Worm (Caenorhabditis elegans) whole organism, late embryonic: ENCODE measurements around the gene F09E5.11.

ENCODE experiments used
- C08G9.2 ChIP-seq: sonication (generic microtip); optimal IDR thresholded peaks from 2 replicates; lab custom pipeline; 2016; ENCODE audit warnings: mild to moderate bottlenecking, missing genetic modification characterization, moderate library complexity, missing compliant biosample characterization
- F13H6.1 ChIP-seq: sonication (generic microtip); optimal IDR thresholded peaks from 2 replicates; lab custom pipeline; 2016; ENCODE audit warnings: missing genetic modification characterization, missing compliant biosample characterization
- K02D7.2 ChIP-seq: sonication (generic microtip); optimal IDR thresholded peaks from 2 replicates; lab custom pipeline; 2017; ENCODE audit warnings: mild to moderate bottlenecking, missing genetic modification characterization, missing compliant biosample characterization
- K09A11.1 ChIP-seq: sonication (generic microtip); optimal IDR thresholded peaks from 2 replicates; lab custom pipeline; 2017; ENCODE audit warnings: antibody characterized with exemption, mild to moderate bottlenecking, missing genetic modification characterization, missing compliant biosample characterization; ENCODE audit not compliant: insufficient read depth
- T23F11.4 ChIP-seq: fragments of 200-800 bp; sonication (Bioruptor generic); optimal IDR thresholded peaks from 2 replicates; lab custom pipeline; 2018; ENCODE audit warnings: mild to moderate bottlenecking, missing genetic modification characterization, missing compliant biosample characterization
- ahr-1 ChIP-seq: sonication (generic microtip); optimal IDR thresholded peaks from 2 replicates; lab custom pipeline; 2016; ENCODE audit warnings: missing genetic modification characterization, missing compliant biosample characterization
- ceh-14 ChIP-seq: sonication (generic microtip); optimal IDR thresholded peaks from 2 replicates; lab custom pipeline; 2016; ENCODE audit warnings: missing genotype, missing genetic modification characterization, missing compliant biosample characterization
- ceh-18 ChIP-seq: sonication (generic microtip); optimal IDR thresholded peaks from 2 replicates; lab custom pipeline; 2016; ENCODE audit warnings: missing genetic modification characterization, missing compliant biosample characterization
- ceh-2 ChIP-seq: sonication (generic microtip); optimal IDR thresholded peaks from 2 replicates; lab custom pipeline; 2016; ENCODE audit warnings: missing genotype, missing genetic modification characterization, missing compliant biosample characterization
- ceh-22 ChIP-seq: sonication (generic microtip); optimal IDR thresholded peaks from 2 replicates; lab custom pipeline; 2017; ENCODE audit warnings: missing biosample characterization, missing genetic modification characterization
- ceh-24 ChIP-seq: sonication (generic microtip); optimal IDR thresholded peaks from 2 replicates; lab custom pipeline; 2016; ENCODE audit warnings: mild to moderate bottlenecking, missing genetic modification characterization, missing compliant biosample characterization
- ceh-31 ChIP-seq: sonication (generic microtip); optimal IDR thresholded peaks from 2 replicates; lab custom pipeline; 2016; ENCODE audit warnings: missing genetic modification characterization, missing compliant biosample characterization
- ceh-34 ChIP-seq: sonication (generic microtip); optimal IDR thresholded peaks from 2 replicates; lab custom pipeline; 2016; ENCODE audit warnings: mild to moderate bottlenecking, missing genetic modification characterization, missing compliant biosample characterization
- ceh-48 ChIP-seq: sonication (generic microtip); optimal IDR thresholded peaks from 2 replicates; lab custom pipeline; 2016; ENCODE audit warnings: missing genetic modification characterization, inconsistent platforms, missing compliant biosample characterization
- ceh-6 ChIP-seq: fragments of 200-800 bp; sonication (Bioruptor generic); optimal IDR thresholded peaks from 2 replicates; lab custom pipeline; 2018; ENCODE audit warnings: mild to moderate bottlenecking, missing genetic modification characterization, missing compliant biosample characterization
- ceh-9 ChIP-seq: sonication (generic microtip); optimal IDR thresholded peaks from 2 replicates; lab custom pipeline; 2016; ENCODE audit warnings: mild to moderate bottlenecking, missing genetic modification characterization, inconsistent platforms, missing compliant biosample characterization
- dmd-4 ChIP-seq: sonication (generic microtip); optimal IDR thresholded peaks from 2 replicates; lab custom pipeline; 2016; ENCODE audit warnings: borderline replicate concordance, missing genetic modification characterization, missing compliant biosample characterization
- dve-1 ChIP-seq: sonication (generic microtip); optimal IDR thresholded peaks from 2 replicates; lab custom pipeline; 2017; ENCODE audit warnings: antibody characterized with exemption, mild to moderate bottlenecking, missing genetic modification characterization, missing compliant biosample characterization
- elt-4 ChIP-seq: sonication (generic microtip); optimal IDR thresholded peaks from 2 replicates; lab custom pipeline; 2016; ENCODE audit warnings: missing genetic modification characterization, missing compliant biosample characterization
- fax-1 ChIP-seq: sonication (generic microtip); optimal IDR thresholded peaks from 2 replicates; lab custom pipeline; 2016; ENCODE audit warnings: missing genotype, missing genetic modification characterization, missing compliant biosample characterization
- fkh-6 ChIP-seq: sonication (generic microtip); optimal IDR thresholded peaks from 2 replicates; lab custom pipeline; 2016; ENCODE audit warnings: missing genetic modification characterization, missing compliant biosample characterization
- hlh-13 ChIP-seq: fragments of 200-800 bp; sonication (Bioruptor generic); optimal IDR thresholded peaks from 2 replicates; lab custom pipeline; 2018; ENCODE audit warnings: mild to moderate bottlenecking, missing genetic modification characterization, missing compliant biosample characterization
- hlh-15 ChIP-seq: sonication (generic microtip); optimal IDR thresholded peaks from 2 replicates; lab custom pipeline; 2016; ENCODE audit warnings: missing genetic modification characterization, missing compliant biosample characterization
- hlh-30 ChIP-seq: sonication (generic microtip); optimal IDR thresholded peaks from 2 replicates; lab custom pipeline; 2017; ENCODE audit warnings: antibody characterized with exemption, missing genetic modification characterization, missing compliant biosample characterization; ENCODE audit not compliant: insufficient read depth
- hlh-6 ChIP-seq: sonication (generic microtip); optimal IDR thresholded peaks from 2 replicates; lab custom pipeline; 2016; ENCODE audit warnings: missing genotype, missing genetic modification characterization, missing compliant biosample characterization
- lin-11 ChIP-seq: fragments of 200-800 bp; sonication (Bioruptor generic); optimal IDR thresholded peaks from 2 replicates; lab custom pipeline; 2018; ENCODE audit warnings: mild to moderate bottlenecking, missing genetic modification characterization, missing compliant biosample characterization
- mec-3 ChIP-seq: sonication (generic microtip); optimal IDR thresholded peaks from 2 replicates; lab custom pipeline; 2016; ENCODE audit warnings: borderline replicate concordance, missing genetic modification characterization, missing compliant biosample characterization
- nfya-1 ChIP-seq: sonication (generic microtip); optimal IDR thresholded peaks from 2 replicates; lab custom pipeline; 2017; ENCODE audit warnings: missing genetic modification characterization, mild to moderate bottlenecking, missing compliant biosample characterization, antibody characterized with exemption, moderate library complexity
- nhr-11 ChIP-seq: fragments of 150-350 bp; optimal IDR thresholded peaks from 2 replicates; lab custom pipeline; 2014; ENCODE audit warnings: missing biosample characterization, missing genetic modification characterization
- nhr-232 ChIP-seq: sonication (generic microtip); optimal IDR thresholded peaks from 2 replicates; lab custom pipeline; 2016; ENCODE audit warnings: missing genetic modification characterization, missing compliant biosample characterization
- npax-4 ChIP-seq: sonication (generic microtip); optimal IDR thresholded peaks from 2 replicates; lab custom pipeline; 2016; ENCODE audit warnings: missing genetic modification characterization, missing compliant biosample characterization
- odd-2 ChIP-seq: sonication (generic microtip); optimal IDR thresholded peaks from 2 replicates; lab custom pipeline; 2017; ENCODE audit warnings: antibody characterized with exemption, mild to moderate bottlenecking, missing genetic modification characterization, missing compliant biosample characterization
- pag-3 ChIP-seq: sonication (generic microtip); optimal IDR thresholded peaks from 2 replicates; lab custom pipeline; 2016; ENCODE audit warnings: missing compliant biosample characterization, missing genetic modification characterization, borderline replicate concordance
- pat-9 ChIP-seq: fragments of 200-800 bp; sonication (Bioruptor generic); optimal IDR thresholded peaks from 2 replicates; lab custom pipeline; 2018; ENCODE audit warnings: mild to moderate bottlenecking, missing genetic modification characterization, moderate library complexity, missing compliant biosample characterization
- pax-1 ChIP-seq: fragments of 150-350 bp; optimal IDR thresholded peaks from 2 replicates; lab custom pipeline; 2014; ENCODE audit warnings: missing biosample characterization, missing genetic modification characterization
- pha-2 ChIP-seq: sonication (generic microtip); optimal IDR thresholded peaks from 2 replicates; lab custom pipeline; 2017; ENCODE audit warnings: mild to moderate bottlenecking, missing genetic modification characterization, missing compliant biosample characterization
- pha-4 ChIP-seq: fragments of 150-350 bp; optimal IDR thresholded peaks from 2 replicates; lab custom pipeline; 2018; ENCODE audit warnings: missing biosample characterization, missing genetic modification reagents, missing genetic modification characterization
- pqm-1 ChIP-seq: sonication (generic microtip); optimal IDR thresholded peaks from 2 replicates; lab custom pipeline; 2016; ENCODE audit warnings: missing genetic modification characterization, missing compliant biosample characterization
- pros-1 ChIP-seq: fragments of 150-350 bp; optimal IDR thresholded peaks from 2 replicates; lab custom pipeline; 2014; ENCODE audit warnings: missing biosample characterization, missing genetic modification reagents, missing genetic modification characterization
- ref-2 ChIP-seq: sonication (generic microtip); optimal IDR thresholded peaks from 2 replicates; lab custom pipeline; 2016; ENCODE audit warnings: missing genetic modification characterization, missing compliant biosample characterization
- rnt-1 ChIP-seq: sonication (generic microtip); optimal IDR thresholded peaks from 2 replicates; lab custom pipeline; 2016; ENCODE audit warnings: missing genetic modification characterization, missing compliant biosample characterization
- sox-2 ChIP-seq: fragments of 200-800 bp; sonication (Bioruptor generic); IDR thresholded peaks from 2 replicates; pipeline ENCODE4 v1.3.6; 2022; ENCODE audit warnings: missing genetic modification reagents, missing genetic modification characterization, missing compliant biosample characterization
- sox-4 ChIP-seq: sonication (generic microtip); optimal IDR thresholded peaks from 2 replicates; lab custom pipeline; 2017; ENCODE audit warnings: mild to moderate bottlenecking, missing genetic modification characterization, inconsistent platforms, missing compliant biosample characterization
- syd-9 ChIP-seq: sonication (generic microtip); optimal IDR thresholded peaks from 2 replicates; lab custom pipeline; 2016; ENCODE audit warnings: mild to moderate bottlenecking, missing genetic modification characterization, moderate library complexity, missing compliant biosample characterization
- tbx-2 ChIP-seq: sonication (generic microtip); optimal IDR thresholded peaks from 2 replicates; lab custom pipeline; 2016; ENCODE audit warnings: missing genetic modification characterization, missing compliant biosample characterization
- tbx-7 ChIP-seq: sonication (generic microtip); optimal IDR thresholded peaks from 2 replicates; lab custom pipeline; 2016; ENCODE audit warnings: missing genotype, missing genetic modification characterization, missing compliant biosample characterization
- ttx-3 ChIP-seq: sonication (generic microtip); optimal IDR thresholded peaks from 2 replicates; lab custom pipeline; 2016; ENCODE audit warnings: missing genetic modification reagents, missing genetic modification characterization, missing compliant biosample characterization
- unc-3 ChIP-seq, 2 experiments: fragments of 200-800 bp in 1 of 2; sonication (Bioruptor generic) in 1 of 2; sonication (generic microtip) in 1 of 2; conservative IDR thresholded peaks in 1 of 2; optimal IDR thresholded peaks in 1 of 2; 2 replicates each; pipeline versions ENCODE4 v1.3.6 to Lab custom; 2016 to 2022; ENCODE audit warnings: missing compliant biosample characterization in 2 of 2, missing genetic modification characterization in 2 of 2, missing genetic modification reagents in 1 of 2
- unc-42 ChIP-seq: sonication (generic microtip); optimal IDR thresholded peaks from 2 replicates; lab custom pipeline; 2016; ENCODE audit warnings: missing genotype, missing genetic modification characterization, missing compliant biosample characterization
- unc-86 ChIP-seq: sonication (generic microtip); optimal IDR thresholded peaks from 2 replicates; lab custom pipeline; 2016; ENCODE audit warnings: missing genetic modification characterization, missing compliant biosample characterization
- zip-5 ChIP-seq: sonication (generic microtip); optimal IDR thresholded peaks from 2 replicates; lab custom pipeline; 2016; ENCODE audit warnings: missing genetic modification characterization, missing compliant biosample characterization
- ztf-16 ChIP-seq: sonication (generic microtip); optimal IDR thresholded peaks from 2 replicates; lab custom pipeline; 2017; ENCODE audit warnings: missing genetic modification characterization, missing compliant biosample characterization

The F09E5.11 gene

DNA sequence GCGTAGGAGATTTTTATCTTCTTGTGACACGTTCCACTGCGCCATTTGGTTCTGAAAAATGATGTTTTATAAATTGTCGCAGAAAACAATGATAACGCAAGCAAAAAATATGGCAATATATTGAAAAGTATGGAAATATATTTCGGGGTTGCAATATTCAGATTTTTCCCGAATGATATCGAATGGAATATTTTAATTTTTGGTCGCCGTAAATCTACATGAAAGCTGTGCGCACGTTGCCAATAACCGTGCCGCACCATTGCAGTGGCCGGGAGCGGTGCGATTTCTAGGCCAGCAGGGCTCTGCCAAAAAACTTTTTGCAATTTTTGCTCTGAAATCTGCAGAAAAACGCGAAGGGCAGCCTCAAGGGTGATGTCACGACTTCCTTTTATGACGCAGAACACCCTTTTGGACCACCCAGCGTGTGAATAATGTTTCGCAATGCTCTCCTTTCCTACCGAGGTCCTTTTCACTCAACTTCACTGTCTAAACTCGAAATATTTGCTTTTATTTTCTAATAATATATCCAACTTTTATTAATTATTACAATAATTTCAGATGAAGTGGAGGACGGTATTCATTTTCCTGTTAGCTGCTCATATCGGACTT is at the start of gene F09E5.11, which contains the start of gene bmy-1:
TSS of gene F09E5.11 (minus strand) at position 51 of the 609 bp plus-strand sequence.
TSS of gene bmy-1 (plus strand) at position 559 of the 609 bp plus-strand sequence.
- TF ChIP-seq ceh-14 (tag; lab: Kevin White, UChicago) = peak; percentile 52
- TF ChIP-seq npax-4 (tag; lab: Kevin White, UChicago) = no peak
- no peak for TF ChIP-seq unc-3 (GFP tag; conservative IDR thresholded peaks at IDR 0.05; lab: Robert Waterston, UW)
- TF ChIP-seq unc-3 (tag; optimal IDR thresholded peaks at IDR 0.05; lab: Kevin White, UChicago) = peak; percentile 28
- no peak for TF ChIP-seq K02D7.2
- TF ChIP-seq ztf-16 (tag; lab: Kevin White, UChicago) = peak; percentile 36
- TF ChIP-seq K09A11.1 (tag; lab: Kevin White, UChicago) = no peak
- TF ChIP-seq ceh-24 (tag; lab: Kevin White, UChicago) = no peak
- TF ChIP-seq zip-5 = peak; percentile 77
- TF ChIP-seq ceh-31 (tag; lab: Kevin White, UChicago) = peak; percentile 97
- peak; percentile 46 for TF ChIP-seq unc-42 (tag; lab: Kevin White, UChicago)
- TF ChIP-seq nhr-11 (tag; lab: Kevin White, UChicago) = no peak
- no peak for TF ChIP-seq elt-4 (tag; lab: Kevin White, UChicago)
- TF ChIP-seq dmd-4 (tag; lab: Kevin White, UChicago) = peak; percentile 49
- TF ChIP-seq ceh-18 = peak; percentile 55
- TF ChIP-seq hlh-13 (GFP tag; lab: Kevin White, UChicago) = peak; percentile 61
- peak; percentile 20 for TF ChIP-seq syd-9
- peak; percentile 53 for TF ChIP-seq nfya-1 (tag; lab: Kevin White, UChicago)
- peak; percentile 95 for TF ChIP-seq ceh-2 (tag; lab: Kevin White, UChicago)
- TF ChIP-seq rnt-1 (tag; lab: Kevin White, UChicago) = peak; percentile 70
- no peak for TF ChIP-seq sox-4 (tag; lab: Kevin White, UChicago)
- peak; percentile 7 for TF ChIP-seq ttx-3 (tag; lab: Kevin White, UChicago)
- peak; percentile 61 for TF ChIP-seq fax-1 (tag; lab: Kevin White, UChicago)
- TF ChIP-seq T23F11.4 = no peak
- no peak for TF ChIP-seq lin-11 (tag; lab: Kevin White, UChicago)
- TF ChIP-seq fkh-6 (tag; lab: Kevin White, UChicago) = peak; percentile 67
- TF ChIP-seq pax-1 (tag; lab: Kevin White, UChicago) = no peak
- peak; percentile 27 for TF ChIP-seq F13H6.1 (tag; lab: Kevin White, UChicago)
- no peak for TF ChIP-seq odd-2 (tag; lab: Kevin White, UChicago)
- TF ChIP-seq pat-9 (tag; lab: Kevin White, UChicago) = no peak
- peak; percentile 66 for TF ChIP-seq unc-86 (tag; lab: Kevin White, UChicago)
- TF ChIP-seq ceh-48 (tag; lab: Kevin White, UChicago) = peak; percentile 10
- no peak for TF ChIP-seq dve-1
- TF ChIP-seq ahr-1 = peak; percentile 43
- no peak for TF ChIP-seq pha-2 (tag; lab: Kevin White, UChicago)
- no peak for TF ChIP-seq pros-1 (tag; lab: Kevin White, UChicago)
- TF ChIP-seq nhr-232 = no peak
- TF ChIP-seq ceh-6 = no peak
- TF ChIP-seq ceh-34 (tag; lab: Kevin White, UChicago) = peak; percentile 62
- TF ChIP-seq pag-3 (tag; lab: Kevin White, UChicago) = no peak
- TF ChIP-seq hlh-6 (tag; lab: Kevin White, UChicago) = peak; percentile 53
- no peak for TF ChIP-seq sox-2
- no peak for TF ChIP-seq pqm-1
- peak; percentile 95 for TF ChIP-seq C08G9.2
- TF ChIP-seq tbx-7 (tag; lab: Kevin White, UChicago) = peak; percentile 87
- no peak for TF ChIP-seq hlh-30
- TF ChIP-seq ceh-22 (tag; lab: Kevin White, UChicago) = no peak
- TF ChIP-seq ceh-9 = no peak
- peak; percentile 85 for TF ChIP-seq mec-3 (tag; lab: Kevin White, UChicago)
- no peak for TF ChIP-seq pha-4 (tag; lab: Kevin White, UChicago)
- peak; percentile 86 for TF ChIP-seq ref-2 (tag; lab: Kevin White, UChicago)
- TF ChIP-seq tbx-2 (tag; lab: Kevin White, UChicago) = peak; percentile 97
- TF ChIP-seq hlh-15 (tag; lab: Kevin White, UChicago) = peak; percentile 27
